Fruit fly (Drosophila melanogaster) whole organism, embryonic: ENCODE measurements around the gene nonC.

Experiments
- BtbVII ChIP-seq: fragments of 200-800 bp; sonication (Bioruptor generic); optimal IDR thresholded peaks from 3 replicates; lab custom pipeline; 2017; ENCODE audit warnings: missing biosample characterization, mild to moderate bottlenecking, missing genetic modification characterization
- CG10209 ChIP-seq: fragments of 200-800 bp; sonication (Bioruptor generic); optimal IDR thresholded peaks from 3 replicates; lab custom pipeline; 2017; ENCODE audit warnings: missing biosample characterization, mild to moderate bottlenecking, missing genetic modification characterization, missing genetic modification reagents
- CG11085 ChIP-seq: fragments of 200-800 bp; sonication (Bioruptor generic); IDR thresholded peaks from 2 replicates; pipeline ENCODE4 v1.3.6; 2022; ENCODE audit warnings: missing biosample characterization, missing genetic modification characterization
- CG11504 ChIP-seq: fragments of 200-800 bp; sonication (Bioruptor generic); optimal IDR thresholded peaks from 3 replicates; lab custom pipeline; 2019; ENCODE audit warnings: missing biosample characterization, mild to moderate bottlenecking, missing genetic modification characterization, moderate library complexity
- CG12155 ChIP-seq: fragments of 200-800 bp; sonication (Bioruptor generic); optimal IDR thresholded peaks from 3 replicates; lab custom pipeline; 2016; ENCODE audit warnings: missing biosample characterization, missing genetic modification characterization
- CG14710 ChIP-seq: fragments of 200-800 bp; sonication (Bioruptor generic); optimal IDR thresholded peaks from 3 replicates; lab custom pipeline; 2019; ENCODE audit warnings: missing biosample characterization, mild to moderate bottlenecking, missing genetic modification characterization, moderate library complexity
- CG15011 ChIP-seq: fragments of 200-800 bp; sonication (Bioruptor generic); optimal IDR thresholded peaks from 3 replicates; lab custom pipeline; 2018; ENCODE audit warnings: missing biosample characterization, mild to moderate bottlenecking, missing genetic modification characterization
- CG15514 ChIP-seq: fragments of 200-800 bp; sonication (Bioruptor generic); optimal IDR thresholded peaks from 3 replicates; lab custom pipeline; 2017; ENCODE audit warnings: missing biosample characterization, missing genetic modification characterization, mild to moderate bottlenecking, moderate library complexity, missing genetic modification reagents
- CG1647 ChIP-seq: fragments of 200-800 bp; sonication (Bioruptor generic); optimal IDR thresholded peaks from 3 replicates; lab custom pipeline; 2016; ENCODE audit warnings: missing biosample characterization, missing genetic modification characterization
- CG17328 ChIP-seq: fragments of 200-800 bp; sonication (Bioruptor generic); IDR thresholded peaks from 2 replicates; pipeline ENCODE4 v1.3.6; 2022; ENCODE audit warnings: missing biosample characterization, missing genetic modification characterization
- CG17359 ChIP-seq: fragments of 200-800 bp; sonication (Bioruptor generic); optimal IDR thresholded peaks from 3 replicates; lab custom pipeline; 2018; ENCODE audit warnings: missing biosample characterization, mild to moderate bottlenecking, missing genetic modification characterization, moderate library complexity
- CG17829 ChIP-seq: fragments of 200-800 bp; optimal IDR thresholded peaks from 2 replicates; lab custom pipeline; 2019; ENCODE audit warnings: missing biosample characterization, mild to moderate bottlenecking, missing genetic modification characterization, moderate library complexity
- CG1792 ChIP-seq: fragments of 200-800 bp; sonication (Bioruptor generic); optimal IDR thresholded peaks from 2 replicates; lab custom pipeline; 2016; ENCODE audit warnings: missing biosample characterization, missing genetic modification characterization
- CG18262 ChIP-seq: fragments of 200-800 bp; optimal IDR thresholded peaks from 3 replicates; lab custom pipeline; 2019; ENCODE audit warnings: missing biosample characterization, mild to moderate bottlenecking, missing genetic modification characterization, moderate library complexity
- CG18764 ChIP-seq: fragments of 200-800 bp; sonication (Bioruptor generic); optimal IDR thresholded peaks from 3 replicates; lab custom pipeline; 2016; ENCODE audit warnings: missing biosample characterization, missing genetic modification characterization
- CG2202 ChIP-seq: fragments of 200-800 bp; sonication (Bioruptor generic); optimal IDR thresholded peaks from 2 replicates; lab custom pipeline; 2018; ENCODE audit warnings: missing biosample characterization, mild to moderate bottlenecking, missing genetic modification characterization
- CG2678 ChIP-seq: fragments of 200-800 bp; sonication (Bioruptor generic); optimal IDR thresholded peaks from 3 replicates; lab custom pipeline; 2019; ENCODE audit warnings: missing biosample characterization, mild to moderate bottlenecking, missing genetic modification characterization, moderate library complexity
- CG2712 ChIP-seq: fragments of 200-800 bp; optimal IDR thresholded peaks from 3 replicates; lab custom pipeline; 2019; ENCODE audit warnings: missing biosample characterization, mild to moderate bottlenecking, missing genetic modification characterization, moderate library complexity
- CG30020 ChIP-seq: fragments of 200-800 bp; optimal IDR thresholded peaks from 2 replicates; lab custom pipeline; 2019; ENCODE audit warnings: missing biosample characterization, mild to moderate bottlenecking, missing genetic modification characterization, moderate library complexity
- CG30403 ChIP-seq: fragments of 200-800 bp; sonication (Bioruptor generic); optimal IDR thresholded peaks from 3 replicates; lab custom pipeline; 2016; ENCODE audit warnings: missing biosample characterization, missing genetic modification characterization
- CG6689 ChIP-seq: fragments of 200-800 bp; sonication (Bioruptor generic); IDR thresholded peaks from 2 replicates; pipeline ENCODE4 v1.3.6; 2022; ENCODE audit warnings: missing biosample characterization, missing genetic modification characterization
- CG8281 ChIP-seq: fragments of 200-800 bp; sonication (Bioruptor generic); optimal IDR thresholded peaks from 2 replicates; lab custom pipeline; 2018; ENCODE audit warnings: missing biosample characterization, mild to moderate bottlenecking, missing genetic modification characterization, moderate library complexity
- CG8388 ChIP-seq: fragments of 200-800 bp; sonication (Bioruptor generic); optimal IDR thresholded peaks from 2 replicates; lab custom pipeline; 2019; ENCODE audit warnings: missing biosample characterization, mild to moderate bottlenecking, missing genetic modification characterization, moderate library complexity
- CG9437 ChIP-seq: fragments of 200-800 bp; sonication (Bioruptor generic); optimal IDR thresholded peaks from 2 replicates; lab custom pipeline; 2018; ENCODE audit warnings: missing biosample characterization, mild to moderate bottlenecking, missing genetic modification characterization
- Hsf ChIP-seq: fragments of 200-800 bp; sonication (Bioruptor generic); optimal IDR thresholded peaks from 3 replicates; lab custom pipeline; 2016; ENCODE audit warnings: missing biosample characterization, missing genetic modification characterization
- Lim3 ChIP-seq: fragments of 200-800 bp; sonication (Bioruptor generic); IDR thresholded peaks from 2 replicates; pipeline ENCODE4 v1.3.6; 2022; ENCODE audit warnings: missing biosample characterization, missing genetic modification characterization
- NC2α ChIP-seq: fragments of 200-800 bp; sonication (Bioruptor generic); optimal IDR thresholded peaks from 2 replicates; lab custom pipeline; 2016; ENCODE audit warnings: missing biosample characterization, missing genetic modification characterization
- Ptx1 ChIP-seq: fragments of 200-800 bp; sonication (Bioruptor generic); IDR thresholded peaks from 2 replicates; pipeline ENCODE4 v1.3.6; 2022; ENCODE audit warnings: missing biosample characterization, missing genetic modification characterization
- Ssrp ChIP-seq: fragments of 200-800 bp; sonication (Bioruptor generic); optimal IDR thresholded peaks from 2 replicates; lab custom pipeline; 2018; ENCODE audit warnings: missing biosample characterization, mild to moderate bottlenecking, missing genetic modification characterization, moderate library complexity
- Stat92E ChIP-seq, 3 experiments: fragments of >200 bp in 2 of 3; fragments of 200-800 bp in 1 of 3; sonication (Bioruptor generic) in 1 of 3; optimal IDR thresholded peaks; 2 replicates each; lab custom pipeline; 2017 to 2019; ENCODE audit warnings: missing biosample characterization in 3 of 3, missing genetic modification characterization in 3 of 3, mild to moderate bottlenecking in 1 of 3, moderate library complexity in 1 of 3
- ara ChIP-seq: fragments of 200-800 bp; sonication (Bioruptor generic); IDR thresholded peaks from 2 replicates; pipeline ENCODE4 v1.3.6; 2022; ENCODE audit warnings: missing biosample characterization, missing genetic modification characterization
- bowl ChIP-seq: fragments of 200-800 bp; sonication (Bioruptor generic); IDR thresholded peaks from 2 replicates; pipeline ENCODE4 v1.3.6; 2022; ENCODE audit warnings: missing biosample characterization, missing genetic modification characterization
- cg ChIP-seq: fragments of 200-800 bp; sonication (Bioruptor generic); optimal IDR thresholded peaks from 3 replicates; lab custom pipeline; 2019; ENCODE audit warnings: missing biosample characterization, mild to moderate bottlenecking, missing genetic modification characterization, moderate library complexity
- chif ChIP-seq, 2 experiments: fragments of 200-800 bp; sonication (Bioruptor generic); optimal IDR thresholded peaks; 3 replicates each; lab custom pipeline; 2016; ENCODE audit warnings: missing biosample characterization in 2 of 2, missing genetic modification characterization in 2 of 2
- ems ChIP-seq: fragments of 200-800 bp; sonication (Bioruptor generic); optimal IDR thresholded peaks from 3 replicates; lab custom pipeline; 2016; ENCODE audit warnings: missing biosample characterization, missing genetic modification characterization
- gcm2 ChIP-seq: fragments of 200-800 bp; sonication (Bioruptor generic); optimal IDR thresholded peaks from 2 replicates; lab custom pipeline; 2016; ENCODE audit warnings: missing biosample characterization, missing genetic modification characterization
- ind ChIP-seq: fragments of 200-800 bp; sonication (Bioruptor generic); optimal IDR thresholded peaks from 3 replicates; lab custom pipeline; 2016; ENCODE audit warnings: missing biosample characterization, missing genetic modification characterization
- lab ChIP-seq: fragments of 200-800 bp; sonication (Bioruptor generic); optimal IDR thresholded peaks from 3 replicates; lab custom pipeline; 2017; ENCODE audit warnings: missing biosample characterization, missing genetic modification characterization, mild to moderate bottlenecking, moderate library complexity, missing genetic modification reagents
- lilli ChIP-seq: fragments of 200-800 bp; sonication (Bioruptor generic); optimal IDR thresholded peaks from 3 replicates; lab custom pipeline; 2016; ENCODE audit warnings: missing biosample characterization, missing genetic modification characterization
- pros ChIP-seq: fragments of 200-800 bp; sonication (Bioruptor generic); optimal IDR thresholded peaks from 3 replicates; lab custom pipeline; 2019; ENCODE audit warnings: missing biosample characterization, mild to moderate bottlenecking, missing genetic modification characterization, moderate library complexity
- pum ChIP-seq: fragments of 200-800 bp; sonication (Bioruptor generic); optimal IDR thresholded peaks from 2 replicates; lab custom pipeline; 2016; ENCODE audit warnings: missing biosample characterization, missing genetic modification characterization
- run ChIP-seq: fragments of 200-800 bp; sonication (Bioruptor generic); optimal IDR thresholded peaks from 3 replicates; lab custom pipeline; 2018; ENCODE audit warnings: missing biosample characterization, mild to moderate bottlenecking, missing genetic modification characterization
- sc ChIP-seq, 3 experiments: fragments of >200 bp in 2 of 3; fragments of 200-800 bp in 1 of 3; sonication (Bioruptor generic) in 1 of 3; optimal IDR thresholded peaks; 2 replicates in 2 of 3; 3 replicates in 1 of 3; lab custom pipeline; 2017; ENCODE audit warnings: mild to moderate bottlenecking in 1 of 3, missing biosample characterization in 1 of 3, missing genetic modification characterization in 1 of 3, missing genetic modification reagents in 1 of 3
- sim ChIP-seq: fragments of 200-800 bp; sonication (Bioruptor generic); IDR thresholded peaks from 2 replicates; pipeline ENCODE4 v1.3.6; 2022; ENCODE audit warnings: missing biosample characterization, missing genetic modification characterization
- ssp ChIP-seq: fragments of 200-800 bp; sonication (Bioruptor generic); IDR thresholded peaks from 2 replicates; pipeline ENCODE4 v1.3.6; 2022; ENCODE audit warnings: missing biosample characterization, missing genetic modification characterization
- vnd ChIP-seq: fragments of 200-800 bp; sonication (Bioruptor generic); IDR thresholded peaks from 3 replicates; pipeline ENCODE4 v1.3.6; 2022; ENCODE audit warnings: missing biosample characterization, missing genetic modification characterization; ENCODE audit not compliant: partially characterized antibody
- vvl ChIP-seq: fragments of 200-800 bp; sonication (Bioruptor generic); IDR thresholded peaks from 2 replicates; pipeline ENCODE4 v1.3.6; 2022; ENCODE audit warnings: missing biosample characterization, missing genetic modification characterization
- wek ChIP-seq: fragments of 200-800 bp; sonication (Bioruptor generic); optimal IDR thresholded peaks from 3 replicates; lab custom pipeline; 2018; ENCODE audit warnings: missing biosample characterization, mild to moderate bottlenecking, missing genetic modification characterization, moderate library complexity
- zfh1 ChIP-seq: fragments of 200-800 bp; sonication (Bioruptor generic); IDR thresholded peaks from 3 replicates; pipeline ENCODE4 v1.3.6; 2022; ENCODE audit warnings: missing biosample characterization, missing genetic modification characterization

nonC gene

dm6 chrX:6860413-6861089 is 36.3 kb downstream of the nonC start (continued):
- TF ChIP-seq CG17328 (GFP tag; lab: Robert Waterston, UW) (no peak), lab (GFP tag; lab: Kevin White, UChicago) (peak; percentile 43), CG17359 (peak; percentile 36), CG30403 (GFP tag; lab: Kevin White, UChicago) (peak; percentile 1), ara (GFP tag; lab: Robert Waterston, UW) (peak; percentile 46; the same call in 1 of the 2 replicates), CG1647 (GFP tag; lab: Kevin White, UChicago) (no peak), BtbVII (no peak), CG8281 (tag; lab: Kevin White, UChicago) (peak; percentile 6), CG2202 (no peak), CG2678 (tag; lab: Kevin White, UChicago) (peak; percentile 61), Stat92E (GFP tag; optimal IDR thresholded peaks at IDR 0.05; lab: Kevin White, UChicago) (peak in 1 of 3 experiments; percentile 51), pros (peak; percentile 10), NC2α (GFP tag; lab: Kevin White, UChicago) (no peak), CG6689 (GFP tag; lab: Robert Waterston, UW) (peak; percentile 26; the same call in 1 of the 2 replicates), CG18262 (tag; lab: Kevin White, UChicago) (peak; percentile 55), gcm2 (GFP tag; lab: Kevin White, UChicago) (no peak), ssp (GFP tag; lab: Robert Waterston, UW) (no peak), CG18764 (peak; percentile 3), CG14710 (tag; lab: Kevin White, UChicago) (peak; percentile 18), CG15011 (GFP tag; lab: Kevin White, UChicago) (no peak), ind (GFP tag; lab: Kevin White, UChicago) (peak; percentile 35), CG11504 (peak; percentile 56), Ssrp (tag; lab: Kevin White, UChicago) (peak; percentile 30), CG10209 (GFP tag; lab: Kevin White, UChicago) (peak; percentile 1), CG30020 (tag; lab: Kevin White, UChicago) (no peak), CG15514 (GFP tag; lab: Kevin White, UChicago) (peak; percentile 23), CG2712 (tag; lab: Kevin White, UChicago) (peak; percentile 39), CG17829 (tag; lab: Kevin White, UChicago) (peak; percentile 34), run (tag; lab: Kevin White, UChicago) (no peak), vvl (GFP tag; lab: Robert Waterston, UW) (peak; percentile 40), CG9437 (GFP tag; lab: Kevin White, UChicago) (no peak), ems (GFP tag; lab: Kevin White, UChicago) (no peak), CG8388 (GFP tag; lab: Kevin White, UChicago) (peak; percentile 26), CG1792 (GFP tag; lab: Kevin White, UChicago) (no peak), sc (optimal IDR thresholded peaks at IDR 0.05; lab: Kevin White, UChicago) (no peak), sc (GFP tag; optimal IDR thresholded peaks at IDR 0.05; lab: Kevin White, UChicago) (no peak), vnd (GFP tag; lab: Robert Waterston, UW) (no peak)

- TF ChIP-seq wek (GFP tag; lab: Kevin White, UChicago) (no peak), Ptx1 (peak; percentile 68), chif (GFP tag; optimal IDR thresholded peaks at IDR 0.05; lab: Kevin White, UChicago) (no peak), cg (GFP tag; lab: Kevin White, UChicago) (peak; percentile 91), CG11085 (GFP tag; lab: Robert Waterston, UW) (0 out of 2 replicates have a peak, but pooled peaks have one; percentile 12), sim (GFP tag; lab: Robert Waterston, UW) (no peak; the same call in 1 of the 2 replicates), bowl (0 out of 2 replicates have a peak, but pooled peaks have one; percentile 25), Hsf (GFP tag; lab: Kevin White, UChicago) (peak; percentile 43), lilli (GFP tag; lab: Kevin White, UChicago) (peak; percentile 54), Lim3 (GFP tag; lab: Robert Waterston, UW) (no peak), pum (GFP tag; lab: Kevin White, UChicago) (peak; percentile 22), CG12155 (GFP tag; lab: Kevin White, UChicago) (peak; percentile 29), zfh1 (GFP tag; lab: Robert Waterston, UW) (peak; percentile 69)
Observed at dm6 chrX:6861523-6862077, 37.3 kb downstream of the nonC start.
